Worm (Caenorhabditis elegans): Measurements from ENCODE around the gene srx-67.

DNA sequence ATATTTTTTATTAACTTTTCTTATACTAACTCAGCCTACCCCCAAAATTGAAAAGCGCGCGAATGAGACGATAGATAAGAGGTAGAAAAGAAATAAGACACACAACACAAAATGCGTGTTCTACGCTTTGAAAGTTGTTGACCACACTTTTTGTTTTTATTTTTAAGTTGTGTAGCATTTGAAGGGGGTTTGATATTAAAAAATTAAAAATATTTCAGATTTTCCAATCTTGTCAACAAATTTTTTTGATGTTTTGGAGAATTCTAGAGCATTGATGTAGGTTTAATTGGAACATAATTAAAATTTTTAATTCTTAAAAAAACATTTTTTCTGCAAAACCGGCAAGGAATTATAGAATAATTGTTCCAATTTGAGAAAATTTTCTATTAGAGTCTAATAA lies 44.7 kb downstream of the srx-67 start, which contains the start of gene cyp-34A6:
- TF ChIP-seq mdl-1 (tag; optimal IDR thresholded peaks at IDR 0.05): no peak
- no peak for TF ChIP-seq snpc-4 (tag; optimal IDR thresholded peaks at IDR 0.05)
- TF ChIP-seq elt-3 (tag; optimal IDR thresholded peaks at IDR 0.05): no peak
- TF ChIP-seq nhr-10 (tag; optimal IDR thresholded peaks at IDR 0.05): no peak

Data from whole organism, L2 larva.